Worm (Caenorhabditis elegans) whole organism, mixed stage, embryonic: ENCODE measurements around the gene T05C3.6.

Source experiments
- M03D4.4 ChIP-seq: sonication (generic microtip); optimal IDR thresholded peaks from 2 replicates; lab custom pipeline; 2017; ENCODE audit warnings: mild to moderate bottlenecking, missing genetic modification characterization, missing compliant biosample characterization
- bed-3 ChIP-seq: fragments of 200-800 bp; sonication (Bioruptor generic); optimal IDR thresholded peaks from 3 replicates; lab custom pipeline; 2018; ENCODE audit warnings: mild to moderate bottlenecking, missing genetic modification characterization, moderate library complexity, missing compliant biosample characterization
- blmp-1 ChIP-seq: fragments of 150-350 bp; optimal IDR thresholded peaks from 2 replicates; lab custom pipeline; 2014; ENCODE audit warnings: missing biosample characterization, missing genetic modification characterization
- ceh-39 ChIP-seq: fragments of 150-350 bp; optimal IDR thresholded peaks from 2 replicates; lab custom pipeline; 2014; ENCODE audit warnings: missing biosample characterization, missing genetic modification characterization
- ceh-43 ChIP-seq: fragments of 200-800 bp; sonication (Bioruptor generic); optimal IDR thresholded peaks from 2 replicates; lab custom pipeline; 2018; ENCODE audit warnings: mild to moderate bottlenecking, missing genetic modification characterization, moderate library complexity, missing compliant biosample characterization
- ceh-83 ChIP-seq: fragments of 200-800 bp; sonication (Bioruptor generic); optimal IDR thresholded peaks from 2 replicates; lab custom pipeline; 2018; ENCODE audit warnings: mild to moderate bottlenecking, missing genetic modification characterization, missing compliant biosample characterization
- ces-1 ChIP-seq: fragments of 150-350 bp; optimal IDR thresholded peaks from 2 replicates; lab custom pipeline; 2014; ENCODE audit warnings: missing biosample characterization, missing genetic modification reagents, missing genetic modification characterization
- cnd-1 ChIP-seq: fragments of 200-800 bp; sonication (Bioruptor generic); optimal IDR thresholded peaks from 2 replicates; lab custom pipeline; 2018; ENCODE audit warnings: mild to moderate bottlenecking, missing genetic modification characterization, missing compliant biosample characterization
- drap-1 ChIP-seq: fragments of 200-800 bp; sonication (Bioruptor generic); optimal IDR thresholded peaks from 3 replicates; lab custom pipeline; 2018; ENCODE audit warnings: mild to moderate bottlenecking, missing genetic modification characterization, missing compliant biosample characterization
- elt-1 ChIP-seq: sonication (generic microtip); optimal IDR thresholded peaks from 2 replicates; lab custom pipeline; 2017; ENCODE audit warnings: missing genetic modification characterization, mild to moderate bottlenecking, missing compliant biosample characterization, antibody characterized with exemption, moderate library complexity, borderline replicate concordance; ENCODE audit not compliant: insufficient read depth
- elt-3 ChIP-seq: fragments of 150-350 bp; optimal IDR thresholded peaks from 2 replicates; lab custom pipeline; 2014; ENCODE audit warnings: missing biosample characterization, missing genetic modification characterization
- flh-1 ChIP-seq: fragments of 200-800 bp; sonication (Bioruptor generic); optimal IDR thresholded peaks from 2 replicates; lab custom pipeline; 2018; ENCODE audit warnings: mild to moderate bottlenecking, missing genetic modification characterization, moderate library complexity, missing compliant biosample characterization
- ham-2 ChIP-seq: fragments of 200-800 bp; sonication (Bioruptor generic); optimal IDR thresholded peaks from 2 replicates; lab custom pipeline; 2018; ENCODE audit warnings: mild to moderate bottlenecking, missing genetic modification characterization, missing compliant biosample characterization
- hlh-1 ChIP-seq: fragments of 150-350 bp; optimal IDR thresholded peaks from 2 replicates; lab custom pipeline; 2014; ENCODE audit warnings: missing biosample characterization, missing genetic modification reagents, missing genetic modification characterization
- lin-13 ChIP-seq: fragments of 150-350 bp; optimal IDR thresholded peaks from 2 replicates; lab custom pipeline; 2014; ENCODE audit warnings: missing biosample characterization, missing genetic modification characterization
- lin-32 ChIP-seq: fragments of 200-800 bp; sonication (Bioruptor generic); optimal IDR thresholded peaks from 2 replicates; lab custom pipeline; 2018; ENCODE audit warnings: mild to moderate bottlenecking, missing genetic modification characterization, missing compliant biosample characterization
- lsy-2 ChIP-seq: fragments of 150-350 bp; optimal IDR thresholded peaks from 2 replicates; lab custom pipeline; 2014; ENCODE audit warnings: missing biosample characterization, missing genetic modification characterization
- mab-5 ChIP-seq: fragments of 150-350 bp; optimal IDR thresholded peaks from 2 replicates; lab custom pipeline; 2014; ENCODE audit warnings: missing biosample characterization, missing genetic modification characterization
- mep-1 ChIP-seq: fragments of 150-350 bp; optimal IDR thresholded peaks from 2 replicates; lab custom pipeline; 2017; ENCODE audit warnings: missing biosample characterization, missing genetic modification reagents, missing genetic modification characterization, inconsistent platforms
- mls-2 ChIP-seq: sonication (generic microtip); optimal IDR thresholded peaks from 2 replicates; lab custom pipeline; 2016; ENCODE audit warnings: mild to moderate bottlenecking, missing genetic modification characterization, moderate library complexity, missing compliant biosample characterization
- nhr-12 ChIP-seq: fragments of 150-350 bp; optimal IDR thresholded peaks from 2 replicates; lab custom pipeline; 2014; ENCODE audit warnings: missing biosample characterization, missing genetic modification characterization
- nhr-2 ChIP-seq: fragments of 150-350 bp; optimal IDR thresholded peaks from 2 replicates; lab custom pipeline; 2014; ENCODE audit warnings: missing biosample characterization, missing genetic modification characterization
- nhr-237 ChIP-seq: fragments of 150-350 bp; optimal IDR thresholded peaks from 2 replicates; lab custom pipeline; 2014; ENCODE audit warnings: missing biosample characterization, missing genetic modification characterization
- nhr-28 ChIP-seq: fragments of 150-350 bp; optimal IDR thresholded peaks from 2 replicates; lab custom pipeline; 2014; ENCODE audit warnings: missing biosample characterization, missing genetic modification characterization
- nhr-76 ChIP-seq: sonication (generic microtip); optimal IDR thresholded peaks from 2 replicates; lab custom pipeline; 2017; ENCODE audit warnings: missing biosample characterization, missing genetic modification characterization
- pha-4 ChIP-seq: fragments of 150-350 bp; optimal IDR thresholded peaks from 2 replicates; lab custom pipeline; 2018; ENCODE audit warnings: missing biosample characterization, missing genetic modification reagents, missing genetic modification characterization
- sem-2 ChIP-seq: fragments of 200-800 bp; sonication (Bioruptor generic); optimal IDR thresholded peaks from 2 replicates; lab custom pipeline; 2018; ENCODE audit warnings: mild to moderate bottlenecking, missing genetic modification characterization, missing compliant biosample characterization
- snpc-4 ChIP-seq: fragments of 150-350 bp; optimal IDR thresholded peaks from 2 replicates; lab custom pipeline; 2014; ENCODE audit warnings: missing biosample characterization, missing genetic modification characterization
- sptf-1 ChIP-seq: sonication (generic microtip); optimal IDR thresholded peaks from 2 replicates; lab custom pipeline; 2017; ENCODE audit warnings: mild to moderate bottlenecking, missing genetic modification characterization, moderate library complexity, missing compliant biosample characterization
- tbx-8 ChIP-seq: fragments of 200-800 bp; sonication (Bioruptor generic); optimal IDR thresholded peaks from 2 replicates; lab custom pipeline; 2018; ENCODE audit warnings: mild to moderate bottlenecking, missing genetic modification characterization, moderate library complexity, missing compliant biosample characterization
- unc-120 ChIP-seq: sonication (generic microtip); optimal IDR thresholded peaks from 2 replicates; lab custom pipeline; 2017; ENCODE audit warnings: missing genetic modification characterization, missing compliant biosample characterization; ENCODE audit not compliant: poor library complexity, severe bottlenecking
- unc-39 ChIP-seq: fragments of 150-350 bp; optimal IDR thresholded peaks from 2 replicates; lab custom pipeline; 2014; ENCODE audit warnings: missing biosample characterization, missing genetic modification characterization
- zip-8 ChIP-seq: fragments of 150-350 bp; optimal IDR thresholded peaks from 2 replicates; lab custom pipeline; 2014; ENCODE audit warnings: missing biosample characterization, missing genetic modification characterization
- ztf-11 ChIP-seq: fragments of 150-350 bp; optimal IDR thresholded peaks from 2 replicates; lab custom pipeline; 2014; ENCODE audit warnings: missing biosample characterization, missing genetic modification characterization

Gene T05C3.6

ce11 chrV:5490205-5490604 lies at the start of gene T05C3.6:
TSS of gene T05C3.6 (plus strand) at chrV:5490445.
- no peak for TF ChIP-seq mep-1 (tag; lab: Kevin White, UChicago)
- TF ChIP-seq unc-120, result no peak
- no peak for TF ChIP-seq sem-2
- no peak for TF ChIP-seq ham-2 (GFP tag; lab: Kevin White, UChicago)
- TF ChIP-seq lin-13, result no peak
- no peak for TF ChIP-seq elt-1
- no peak for TF ChIP-seq bed-3 (GFP tag; lab: Kevin White, UChicago)
- TF ChIP-seq mls-2 (tag; lab: Kevin White, UChicago), result no peak
- no peak for TF ChIP-seq tbx-8
- TF ChIP-seq M03D4.4 (tag; lab: Kevin White, UChicago), result no peak
- no peak for TF ChIP-seq ces-1 (GFP tag; lab: Kevin White, UChicago)
- TF ChIP-seq ceh-83, result no peak
- no peak for TF ChIP-seq pha-4
- no peak for TF ChIP-seq nhr-28 (tag; lab: Kevin White, UChicago)
- TF ChIP-seq nhr-237, result no peak
- TF ChIP-seq nhr-12, result no peak

- TF ChIP-seq ceh-83 (no peak), lin-13 (no peak), bed-3 (GFP tag; lab: Kevin White, UChicago) (no peak), mls-2 (tag; lab: Kevin White, UChicago) (no peak), ham-2 (GFP tag; lab: Kevin White, UChicago) (no peak), nhr-76 (tag; lab: Kevin White, UChicago) (no peak), ces-1 (GFP tag; lab: Kevin White, UChicago) (no peak), lsy-2 (tag; lab: Kevin White, UChicago) (no peak), sptf-1 (tag; lab: Kevin White, UChicago) (no peak)
Measured at ce11 chrV:5442366-5442765, 47.9 kb upstream of the T05C3.6 start.

- TF ChIP-seq hlh-1 (tag; lab: Kevin White, UChicago), result no peak
- no peak for TF ChIP-seq ceh-43 (GFP tag; lab: Kevin White, UChicago)
- TF ChIP-seq ces-1 (GFP tag; lab: Kevin White, UChicago), result no peak
- TF ChIP-seq blmp-1, result no peak
- no peak for TF ChIP-seq M03D4.4 (tag; lab: Kevin White, UChicago)
- TF ChIP-seq sem-2, result no peak
- no peak for TF ChIP-seq tbx-8
- no peak for TF ChIP-seq nhr-237
- no peak for TF ChIP-seq mab-5 (tag; lab: Kevin White, UChicago)
- no peak for TF ChIP-seq zip-8
- no peak for TF ChIP-seq snpc-4 (tag; lab: Kevin White, UChicago)
- TF ChIP-seq unc-120, result no peak
- no peak for TF ChIP-seq nhr-76 (tag; lab: Kevin White, UChicago)
- no peak for TF ChIP-seq nhr-28 (tag; lab: Kevin White, UChicago)
- no peak for TF ChIP-seq nhr-2 (tag; lab: Kevin White, UChicago)
- TF ChIP-seq, all 35 proteins: peak for 0
Measured at ce11 chrV:5444037-5444436, 46.2 kb upstream of the T05C3.6 start.

ce11 chrV:5445839-5446238 lies 44.4 kb upstream of the T05C3.6 start, which contains the start of gene F08F3.1:
TSS of gene F08F3.1 (plus strand) at chrV:5446139.
- TF ChIP-seq lin-32 (no peak), sptf-1 (tag; lab: Kevin White, UChicago) (no peak), nhr-2 (tag; lab: Kevin White, UChicago) (no peak), mab-5 (tag; lab: Kevin White, UChicago) (no peak), lin-13 (no peak), drap-1 (GFP tag; lab: Kevin White, UChicago) (no peak), ceh-43 (GFP tag; lab: Kevin White, UChicago) (no peak), ztf-11 (tag; lab: Kevin White, UChicago) (no peak), cnd-1 (tag; lab: Kevin White, UChicago) (no peak), mls-2 (tag; lab: Kevin White, UChicago) (no peak), elt-3 (tag; lab: Kevin White, UChicago) (no peak), ceh-39 (tag; lab: Kevin White, UChicago) (no peak), tbx-8 (no peak), hlh-1 (tag; lab: Kevin White, UChicago) (no peak), flh-1 (no peak), nhr-237 (no peak), unc-120 (no peak), blmp-1 (no peak)
- TF ChIP-seq, all 35 proteins: peak for 0

- no peak for TF ChIP-seq mab-5 (tag; lab: Kevin White, UChicago)
- TF ChIP-seq flh-1, result no peak
- no peak for TF ChIP-seq cnd-1 (tag; lab: Kevin White, UChicago)
- TF ChIP-seq unc-39 (tag; lab: Kevin White, UChicago), result no peak
Measured at ce11 chrV:5447057-5447456, 43.2 kb upstream of the T05C3.6 start.
